Worm (Caenorhabditis elegans) whole organism, mixed stage, embryonic: ENCODE results near the gene T19C4.5.
A peak's percentile ranks its signal among the peaks of the same experiment; 100 is the strongest.

Source experiments
- bed-3 ChIP-seq: fragments of 200-800 bp; sonication (Bioruptor generic); optimal IDR thresholded peaks from 3 replicates; lab custom pipeline; 2018; ENCODE audit warnings: mild to moderate bottlenecking, missing genetic modification characterization, moderate library complexity, missing compliant biosample characterization
- blmp-1 ChIP-seq: fragments of 150-350 bp; optimal IDR thresholded peaks from 2 replicates; lab custom pipeline; 2014; ENCODE audit warnings: missing biosample characterization, missing genetic modification characterization
- ceh-39 ChIP-seq: fragments of 150-350 bp; optimal IDR thresholded peaks from 2 replicates; lab custom pipeline; 2014; ENCODE audit warnings: missing biosample characterization, missing genetic modification characterization
- ceh-43 ChIP-seq: fragments of 200-800 bp; sonication (Bioruptor generic); optimal IDR thresholded peaks from 2 replicates; lab custom pipeline; 2018; ENCODE audit warnings: mild to moderate bottlenecking, missing genetic modification characterization, moderate library complexity, missing compliant biosample characterization
- ceh-83 ChIP-seq: fragments of 200-800 bp; sonication (Bioruptor generic); optimal IDR thresholded peaks from 2 replicates; lab custom pipeline; 2018; ENCODE audit warnings: mild to moderate bottlenecking, missing genetic modification characterization, missing compliant biosample characterization
- ces-1 ChIP-seq: fragments of 150-350 bp; optimal IDR thresholded peaks from 2 replicates; lab custom pipeline; 2014; ENCODE audit warnings: missing biosample characterization, missing genetic modification reagents, missing genetic modification characterization
- cnd-1 ChIP-seq: fragments of 200-800 bp; sonication (Bioruptor generic); optimal IDR thresholded peaks from 2 replicates; lab custom pipeline; 2018; ENCODE audit warnings: mild to moderate bottlenecking, missing genetic modification characterization, missing compliant biosample characterization
- drap-1 ChIP-seq: fragments of 200-800 bp; sonication (Bioruptor generic); optimal IDR thresholded peaks from 3 replicates; lab custom pipeline; 2018; ENCODE audit warnings: mild to moderate bottlenecking, missing genetic modification characterization, missing compliant biosample characterization
- elt-3 ChIP-seq: fragments of 150-350 bp; optimal IDR thresholded peaks from 2 replicates; lab custom pipeline; 2014; ENCODE audit warnings: missing biosample characterization, missing genetic modification characterization
- flh-1 ChIP-seq: fragments of 200-800 bp; sonication (Bioruptor generic); optimal IDR thresholded peaks from 2 replicates; lab custom pipeline; 2018; ENCODE audit warnings: mild to moderate bottlenecking, missing genetic modification characterization, moderate library complexity, missing compliant biosample characterization
- ham-2 ChIP-seq: fragments of 200-800 bp; sonication (Bioruptor generic); optimal IDR thresholded peaks from 2 replicates; lab custom pipeline; 2018; ENCODE audit warnings: mild to moderate bottlenecking, missing genetic modification characterization, missing compliant biosample characterization
- hlh-1 ChIP-seq: fragments of 150-350 bp; optimal IDR thresholded peaks from 2 replicates; lab custom pipeline; 2014; ENCODE audit warnings: missing biosample characterization, missing genetic modification reagents, missing genetic modification characterization
- lin-13 ChIP-seq: fragments of 150-350 bp; optimal IDR thresholded peaks from 2 replicates; lab custom pipeline; 2014; ENCODE audit warnings: missing biosample characterization, missing genetic modification characterization
- lin-32 ChIP-seq: fragments of 200-800 bp; sonication (Bioruptor generic); optimal IDR thresholded peaks from 2 replicates; lab custom pipeline; 2018; ENCODE audit warnings: mild to moderate bottlenecking, missing genetic modification characterization, missing compliant biosample characterization
- lsy-2 ChIP-seq: fragments of 150-350 bp; optimal IDR thresholded peaks from 2 replicates; lab custom pipeline; 2014; ENCODE audit warnings: missing biosample characterization, missing genetic modification characterization
- mab-5 ChIP-seq: fragments of 150-350 bp; optimal IDR thresholded peaks from 2 replicates; lab custom pipeline; 2014; ENCODE audit warnings: missing biosample characterization, missing genetic modification characterization
- mep-1 ChIP-seq: fragments of 150-350 bp; optimal IDR thresholded peaks from 2 replicates; lab custom pipeline; 2017; ENCODE audit warnings: missing biosample characterization, missing genetic modification reagents, missing genetic modification characterization, inconsistent platforms
- mls-2 ChIP-seq: sonication (generic microtip); optimal IDR thresholded peaks from 2 replicates; lab custom pipeline; 2016; ENCODE audit warnings: mild to moderate bottlenecking, missing genetic modification characterization, moderate library complexity, missing compliant biosample characterization
- nhr-12 ChIP-seq: fragments of 150-350 bp; optimal IDR thresholded peaks from 2 replicates; lab custom pipeline; 2014; ENCODE audit warnings: missing biosample characterization, missing genetic modification characterization
- nhr-2 ChIP-seq: fragments of 150-350 bp; optimal IDR thresholded peaks from 2 replicates; lab custom pipeline; 2014; ENCODE audit warnings: missing biosample characterization, missing genetic modification characterization
- nhr-237 ChIP-seq: fragments of 150-350 bp; optimal IDR thresholded peaks from 2 replicates; lab custom pipeline; 2014; ENCODE audit warnings: missing biosample characterization, missing genetic modification characterization
- nhr-28 ChIP-seq: fragments of 150-350 bp; optimal IDR thresholded peaks from 2 replicates; lab custom pipeline; 2014; ENCODE audit warnings: missing biosample characterization, missing genetic modification characterization
- nhr-76 ChIP-seq: sonication (generic microtip); optimal IDR thresholded peaks from 2 replicates; lab custom pipeline; 2017; ENCODE audit warnings: missing biosample characterization, missing genetic modification characterization
- pha-4 ChIP-seq: fragments of 150-350 bp; optimal IDR thresholded peaks from 2 replicates; lab custom pipeline; 2018; ENCODE audit warnings: missing biosample characterization, missing genetic modification reagents, missing genetic modification characterization
- sem-2 ChIP-seq: fragments of 200-800 bp; sonication (Bioruptor generic); optimal IDR thresholded peaks from 2 replicates; lab custom pipeline; 2018; ENCODE audit warnings: mild to moderate bottlenecking, missing genetic modification characterization, missing compliant biosample characterization
- snpc-4 ChIP-seq: fragments of 150-350 bp; optimal IDR thresholded peaks from 2 replicates; lab custom pipeline; 2014; ENCODE audit warnings: missing biosample characterization, missing genetic modification characterization
- sptf-1 ChIP-seq: sonication (generic microtip); optimal IDR thresholded peaks from 2 replicates; lab custom pipeline; 2017; ENCODE audit warnings: mild to moderate bottlenecking, missing genetic modification characterization, moderate library complexity, missing compliant biosample characterization
- tbx-8 ChIP-seq: fragments of 200-800 bp; sonication (Bioruptor generic); optimal IDR thresholded peaks from 2 replicates; lab custom pipeline; 2018; ENCODE audit warnings: mild to moderate bottlenecking, missing genetic modification characterization, moderate library complexity, missing compliant biosample characterization
- unc-120 ChIP-seq: sonication (generic microtip); optimal IDR thresholded peaks from 2 replicates; lab custom pipeline; 2017; ENCODE audit warnings: missing genetic modification characterization, missing compliant biosample characterization; ENCODE audit not compliant: poor library complexity, severe bottlenecking
- unc-39 ChIP-seq: fragments of 150-350 bp; optimal IDR thresholded peaks from 2 replicates; lab custom pipeline; 2014; ENCODE audit warnings: missing biosample characterization, missing genetic modification characterization
- unc-62 ChIP-seq: fragments of 150-350 bp; optimal IDR thresholded peaks from 2 replicates; lab custom pipeline; 2014; ENCODE audit warnings: missing biosample characterization, missing genetic modification reagents, missing genetic modification characterization
- zip-8 ChIP-seq: fragments of 150-350 bp; optimal IDR thresholded peaks from 2 replicates; lab custom pipeline; 2014; ENCODE audit warnings: missing biosample characterization, missing genetic modification characterization
- ztf-11 ChIP-seq: fragments of 150-350 bp; optimal IDR thresholded peaks from 2 replicates; lab custom pipeline; 2014; ENCODE audit warnings: missing biosample characterization, missing genetic modification characterization

Gene T19C4.5

DNA sequence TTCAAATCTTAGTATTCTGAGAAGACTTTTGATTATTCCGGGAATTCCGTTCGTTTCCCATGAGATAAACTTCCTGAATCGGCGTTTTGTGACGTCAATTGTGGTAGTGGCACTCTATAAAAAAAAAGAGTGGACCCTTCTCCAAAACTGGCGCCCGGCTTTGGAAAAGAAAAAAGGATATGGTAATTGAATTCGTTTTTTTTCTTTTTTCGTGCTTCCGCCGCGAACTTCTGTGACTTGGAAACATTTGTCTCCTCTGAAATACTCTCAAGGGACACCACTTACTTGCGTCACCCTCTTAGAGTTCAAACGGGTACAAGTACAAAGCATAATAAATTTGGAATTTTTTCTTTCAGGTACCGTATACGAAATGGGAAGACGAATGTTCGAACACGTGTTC is 654 bp downstream of the T19C4.5 start:
- TF ChIP-seq tbx-8 (GFP tag; lab: Kevin White, UChicago) (no peak), pha-4 (tag; lab: Kevin White, UChicago) (no peak), drap-1 (GFP tag; lab: Kevin White, UChicago) (no peak), unc-39 (tag; lab: Kevin White, UChicago) (no peak), lin-32 (GFP tag; lab: Kevin White, UChicago) (no peak), lin-13 (no peak), ceh-83 (GFP tag; lab: Kevin White, UChicago) (no peak), cnd-1 (tag; lab: Kevin White, UChicago) (no peak), hlh-1 (tag; lab: Kevin White, UChicago) (no peak), ces-1 (GFP tag; lab: Kevin White, UChicago) (no peak), elt-3 (no peak), mab-5 (no peak), ceh-39 (tag; lab: Kevin White, UChicago) (no peak), mls-2 (no peak), bed-3 (GFP tag; lab: Kevin White, UChicago) (no peak), flh-1 (no peak), nhr-237 (tag; lab: Kevin White, UChicago) (no peak)

- TF ChIP-seq mab-5 (no peak), ceh-83 (GFP tag; lab: Kevin White, UChicago) (peak; percentile 55)
Observed at ce11 chrV:11174663-11175062, 2.6 kb downstream of the T19C4.5 start.

- TF ChIP-seq sem-2 (GFP tag; lab: Kevin White, UChicago) = peak; percentile 2
Observed at ce11 chrV:11176693-11177304, 4.8 kb downstream of the T19C4.5 start.

DNA sequence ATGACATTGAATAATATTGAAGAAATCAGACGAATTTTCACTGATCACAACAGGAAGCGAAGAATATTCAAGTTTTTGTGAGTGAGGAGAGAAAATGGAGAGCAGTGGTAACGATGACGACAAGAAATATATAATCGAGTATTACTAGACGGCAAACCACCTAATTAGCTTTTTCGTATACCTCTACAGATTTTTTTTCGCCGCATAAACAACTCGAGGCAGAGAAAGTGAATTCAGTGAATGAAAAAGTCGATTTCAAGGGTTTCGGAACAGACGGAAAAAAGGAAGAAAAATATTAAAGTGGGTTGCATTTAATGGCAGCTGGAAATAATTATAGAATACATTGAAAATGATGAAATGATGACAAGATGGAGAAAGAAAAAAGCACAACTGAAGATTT is 5.6 kb downstream of the T19C4.5 start, which contains the start of gene gpa-1:
TSS of gene gpa-1 (minus strand) at position 101 of the 400 bp plus-strand sequence.
- TF ChIP-seq ceh-43 (GFP tag; lab: Kevin White, UChicago) (no peak), bed-3 (GFP tag; lab: Kevin White, UChicago) (no peak), lin-13 (no peak), nhr-28 (tag; lab: Kevin White, UChicago) (no peak), mep-1 (tag; lab: Kevin White, UChicago) (no peak), tbx-8 (GFP tag; lab: Kevin White, UChicago) (no peak), sem-2 (GFP tag; lab: Kevin White, UChicago) (no peak), hlh-1 (tag; lab: Kevin White, UChicago) (no peak), flh-1 (no peak), unc-62 (GFP tag; lab: Kevin White, UChicago) (no peak), ceh-39 (tag; lab: Kevin White, UChicago) (no peak), lin-32 (GFP tag; lab: Kevin White, UChicago) (no peak), mls-2 (no peak)

ce11 chrV:11180951-11181350 is 8.9 kb downstream of the T19C4.5 start:
- TF ChIP-seq lin-13 (no peak), nhr-237 (tag; lab: Kevin White, UChicago) (no peak), unc-39 (tag; lab: Kevin White, UChicago) (no peak), mep-1 (tag; lab: Kevin White, UChicago) (no peak), elt-3 (no peak), snpc-4 (tag; lab: Kevin White, UChicago) (no peak), sem-2 (GFP tag; lab: Kevin White, UChicago) (no peak), nhr-28 (tag; lab: Kevin White, UChicago) (no peak), flh-1 (no peak), nhr-76 (tag; lab: Kevin White, UChicago) (no peak), hlh-1 (tag; lab: Kevin White, UChicago) (no peak), ztf-11 (tag; lab: Kevin White, UChicago) (no peak), mls-2 (no peak), mab-5 (no peak), cnd-1 (tag; lab: Kevin White, UChicago) (no peak), tbx-8 (GFP tag; lab: Kevin White, UChicago) (no peak), lin-32 (GFP tag; lab: Kevin White, UChicago) (no peak), ceh-83 (GFP tag; lab: Kevin White, UChicago) (no peak), unc-62 (GFP tag; lab: Kevin White, UChicago) (no peak), nhr-12 (tag; lab: Kevin White, UChicago) (no peak)
- TF ChIP-seq, all 35 proteins: peak for 0

ce11 chrV:11182925-11183324 is 10.9 kb downstream of the T19C4.5 start, which contains the start of gene cnc-10:
Gene cnc-10, plus strand, starts transcription at chrV:11183225.
- TF ChIP-seq tbx-8 (GFP tag; lab: Kevin White, UChicago) (no peak), sptf-1 (tag; lab: Kevin White, UChicago) (no peak), ceh-83 (GFP tag; lab: Kevin White, UChicago) (no peak), zip-8 (tag; lab: Kevin White, UChicago) (no peak), ztf-11 (tag; lab: Kevin White, UChicago) (no peak), ham-2 (GFP tag; lab: Kevin White, UChicago) (no peak), hlh-1 (tag; lab: Kevin White, UChicago) (no peak), unc-120 (no peak), cnd-1 (tag; lab: Kevin White, UChicago) (no peak), lsy-2 (tag; lab: Kevin White, UChicago) (no peak), blmp-1 (tag; lab: Kevin White, UChicago) (no peak), nhr-28 (tag; lab: Kevin White, UChicago) (no peak), nhr-2 (tag; lab: Kevin White, UChicago) (no peak), ceh-39 (tag; lab: Kevin White, UChicago) (no peak)
